Fruit fly (Drosophila melanogaster) whole organism, pupa: ENCODE data around the gene CG40198.

Source experiments
- CG10348 ChIP-seq: fragments of 200-800 bp; sonication (Bioruptor generic); IDR thresholded peaks from 2 replicates; pipeline ENCODE4 v1.3.6; 2022; ENCODE audit warnings: missing biosample characterization, missing genetic modification characterization
- CG12605 ChIP-seq: fragments of 200-800 bp; sonication (Bioruptor generic); IDR thresholded peaks from 2 replicates; pipeline ENCODE4 v1.3.6; 2022; ENCODE audit warnings: missing biosample characterization, missing genetic modification characterization
- CG14655 ChIP-seq: fragments of 200-800 bp; sonication (Bioruptor generic); optimal IDR thresholded peaks from 3 replicates; lab custom pipeline; 2017; ENCODE audit warnings: mild to moderate bottlenecking, missing biosample characterization, missing genetic modification reagents, missing genetic modification characterization
- CG15710 ChIP-seq: fragments of 200-800 bp; sonication (Bioruptor generic); optimal IDR thresholded peaks from 2 replicates; lab custom pipeline; 2018; ENCODE audit warnings: missing biosample characterization, mild to moderate bottlenecking, missing genetic modification characterization, moderate library complexity
- CG17806 ChIP-seq: fragments of 200-800 bp; sonication (Bioruptor generic); optimal IDR thresholded peaks from 2 replicates; lab custom pipeline; 2018; ENCODE audit warnings: missing biosample characterization, mild to moderate bottlenecking, missing genetic modification characterization, moderate library complexity
- CG32121 ChIP-seq: fragments of 200-800 bp; sonication (Bioruptor generic); IDR thresholded peaks from 2 replicates; pipeline ENCODE4 v1.3.6; 2022; ENCODE audit warnings: missing biosample characterization, missing genetic modification characterization
- CG34367 ChIP-seq: fragments of 200-800 bp; sonication (Bioruptor generic); optimal IDR thresholded peaks from 2 replicates; lab custom pipeline; 2018; ENCODE audit warnings: missing biosample characterization, mild to moderate bottlenecking, missing genetic modification characterization
- CG4496 ChIP-seq: fragments of 200-800 bp; sonication (Bioruptor generic); IDR thresholded peaks from 3 replicates; pipeline ENCODE4 v1.3.6; 2022; ENCODE audit warnings: missing biosample characterization, missing genetic modification characterization
- CG8159 ChIP-seq: fragments of 200-800 bp; sonication (Bioruptor generic); optimal IDR thresholded peaks from 3 replicates; lab custom pipeline; 2018; ENCODE audit warnings: missing biosample characterization, mild to moderate bottlenecking, missing genetic modification characterization, moderate library complexity
- CG8301 ChIP-seq: fragments of 200-800 bp; sonication (Bioruptor generic); optimal IDR thresholded peaks from 2 replicates; lab custom pipeline; 2018; ENCODE audit warnings: missing biosample characterization, mild to moderate bottlenecking, missing genetic modification characterization
- CG9948 ChIP-seq: fragments of 200-800 bp; sonication (Bioruptor generic); optimal IDR thresholded peaks from 2 replicates; lab custom pipeline; 2018; ENCODE audit warnings: missing biosample characterization, mild to moderate bottlenecking, missing genetic modification characterization, moderate library complexity
- D1 ChIP-seq: fragments of 200-800 bp; sonication (Bioruptor generic); optimal IDR thresholded peaks from 2 replicates; lab custom pipeline; 2018; ENCODE audit warnings: missing biosample characterization, mild to moderate bottlenecking, missing genetic modification characterization, moderate library complexity
- EcR ChIP-seq: fragments of 200-800 bp; sonication (Bioruptor generic); optimal IDR thresholded peaks from 3 replicates; lab custom pipeline; 2019; ENCODE audit warnings: missing biosample characterization, missing genetic modification characterization, mild to moderate bottlenecking, moderate library complexity, missing genetic modification reagents
- Ets98B ChIP-seq: fragments of 200-800 bp; sonication (Bioruptor generic); IDR thresholded peaks from 2 replicates; pipeline ENCODE4 v1.3.6; 2022; ENCODE audit warnings: missing biosample characterization, missing genetic modification characterization
- Pif1A ChIP-seq: fragments of 200-800 bp; sonication (Bioruptor generic); optimal IDR thresholded peaks from 3 replicates; lab custom pipeline; 2016; ENCODE audit warnings: missing biosample characterization, missing genetic modification characterization
- Pif1B ChIP-seq: fragments of 200-800 bp; sonication (Bioruptor generic); optimal IDR thresholded peaks from 3 replicates; lab custom pipeline; 2016; ENCODE audit warnings: missing biosample characterization, missing genetic modification characterization
- Snoo ChIP-seq: fragments of 200-800 bp; sonication (Bioruptor generic); optimal IDR thresholded peaks from 3 replicates; lab custom pipeline; 2017; ENCODE audit warnings: missing biosample characterization, mild to moderate bottlenecking, missing genetic modification characterization, inconsistent platforms
- fd96Ca ChIP-seq: fragments of 200-800 bp; sonication (Bioruptor generic); IDR thresholded peaks from 3 replicates; pipeline ENCODE4 v1.3.6; 2022; ENCODE audit warnings: missing biosample characterization, missing genetic modification characterization
- gl ChIP-seq: fragments of 200-800 bp; sonication (Bioruptor generic); optimal IDR thresholded peaks from 2 replicates; lab custom pipeline; 2018; ENCODE audit warnings: missing biosample characterization, mild to moderate bottlenecking, missing genetic modification characterization
- rn ChIP-seq: fragments of 200-800 bp; sonication (Bioruptor generic); IDR thresholded peaks from 2 replicates; pipeline ENCODE4 v1.3.6; 2022; ENCODE audit warnings: missing biosample characterization, missing genetic modification characterization

The CG40198 gene

DNA sequence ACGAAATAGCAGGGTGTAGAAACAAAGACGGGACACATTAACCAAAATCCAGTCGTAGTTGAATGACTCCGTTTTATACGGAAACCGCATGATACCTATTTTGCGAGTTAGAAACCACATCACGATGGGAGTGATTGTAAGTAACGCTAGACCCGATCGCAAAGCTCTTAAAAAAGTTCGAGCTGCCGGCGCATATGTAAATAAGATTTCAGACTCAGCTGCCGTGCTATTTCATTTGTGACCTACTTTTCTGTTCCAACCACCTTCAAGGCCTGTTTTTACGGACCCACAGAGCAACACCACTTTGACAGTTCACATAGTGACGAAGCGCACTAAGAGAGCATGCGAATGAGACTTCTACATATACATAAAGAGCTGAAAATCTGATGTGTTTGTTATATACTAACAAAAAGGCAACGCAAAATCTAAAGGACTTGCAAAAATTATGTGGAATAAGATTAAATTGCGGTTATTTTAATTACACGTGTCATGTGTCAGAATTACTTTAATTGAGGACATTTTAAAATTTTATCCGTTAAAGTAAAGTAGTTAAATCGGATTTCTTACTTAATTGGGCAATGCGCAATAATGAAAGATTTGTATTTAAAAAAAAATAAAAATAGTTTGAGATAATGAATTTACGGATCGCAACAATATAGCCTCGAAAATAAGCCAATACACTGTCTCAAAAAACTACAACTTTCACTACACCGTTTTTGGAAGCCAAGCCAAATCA is 16.9 kb upstream of the CG40198 start:
- TF ChIP-seq CG10348 (GFP tag; lab: Robert Waterston, UW), result no peak
- no peak for TF ChIP-seq CG34367
- no peak for TF ChIP-seq Pif1B (GFP tag; lab: Kevin White, UChicago)
- TF ChIP-seq Pif1A (GFP tag; lab: Kevin White, UChicago), result no peak
- TF ChIP-seq CG14655 (GFP tag; lab: Kevin White, UChicago), result no peak
- TF ChIP-seq D1, result no peak
- TF ChIP-seq EcR (GFP tag; lab: Kevin White, UChicago), result no peak
- no peak for TF ChIP-seq CG12605 (GFP tag; lab: Robert Waterston, UW)
- no peak for TF ChIP-seq CG17806 (tag; lab: Kevin White, UChicago)
- TF ChIP-seq Snoo (tag; lab: Kevin White, UChicago), result no peak
- no peak for TF ChIP-seq CG8159 (tag; lab: Kevin White, UChicago)
- TF ChIP-seq Ets98B, result no peak
- no peak for TF ChIP-seq CG9948 (tag; lab: Kevin White, UChicago)

DNA sequence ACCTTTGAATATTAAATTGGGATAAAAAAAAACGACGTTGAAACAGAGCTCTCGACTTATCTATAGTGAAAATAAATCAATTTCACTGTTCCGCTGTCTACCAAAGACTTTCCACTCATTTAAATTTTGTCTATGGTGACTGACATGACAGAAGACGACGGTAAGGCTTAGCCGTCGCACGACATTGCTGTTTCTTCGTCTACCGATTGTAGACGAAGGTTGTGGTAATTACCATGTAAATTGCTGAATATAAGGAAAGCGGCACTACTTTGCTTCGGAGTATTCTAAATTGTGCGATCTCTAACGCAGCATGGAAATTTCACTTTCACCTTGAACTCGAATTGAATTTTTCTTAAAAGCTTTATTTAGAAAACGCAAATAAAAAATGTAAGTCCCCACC is 14.7 kb upstream of the CG40198 start:
- TF ChIP-seq Pif1A (GFP tag; lab: Kevin White, UChicago) (no peak), D1 (no peak), Snoo (tag; lab: Kevin White, UChicago) (no peak), CG17806 (tag; lab: Kevin White, UChicago) (no peak), rn (no peak), CG34367 (no peak), CG15710 (tag; lab: Kevin White, UChicago) (no peak), CG4496 (GFP tag; lab: Robert Waterston, UW) (no peak), CG32121 (GFP tag; lab: Robert Waterston, UW) (no peak), CG10348 (GFP tag; lab: Robert Waterston, UW) (no peak), Ets98B (no peak), Pif1B (GFP tag; lab: Kevin White, UChicago) (no peak), EcR (GFP tag; lab: Kevin White, UChicago) (no peak), CG8159 (tag; lab: Kevin White, UChicago) (no peak), fd96Ca (GFP tag; lab: Robert Waterston, UW) (no peak), CG14655 (GFP tag; lab: Kevin White, UChicago) (no peak), gl (tag; lab: Kevin White, UChicago) (no peak), CG9948 (tag; lab: Kevin White, UChicago) (no peak), CG8301 (tag; lab: Kevin White, UChicago) (no peak)

DNA sequence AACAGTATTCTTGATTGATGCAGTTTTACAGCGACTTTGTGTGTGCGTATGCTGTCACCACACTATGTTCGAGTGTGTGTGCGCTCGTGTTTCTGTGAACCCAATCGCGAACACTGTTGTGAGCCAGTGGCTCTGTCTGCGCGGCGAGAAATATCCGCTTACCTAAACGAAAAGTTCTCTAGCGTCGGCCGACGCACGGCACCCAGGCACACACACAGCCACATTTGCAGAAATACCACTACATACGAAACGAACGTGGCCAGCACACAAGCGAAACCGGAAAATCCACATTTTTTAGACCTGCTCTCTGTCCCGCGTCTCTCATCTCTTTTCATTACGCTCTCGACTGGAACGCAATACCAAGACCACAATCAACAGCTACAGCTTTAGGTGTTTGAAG is 12.9 kb upstream of the CG40198 start:
- TF ChIP-seq Snoo (tag; lab: Kevin White, UChicago), result no peak
- no peak for TF ChIP-seq CG9948 (tag; lab: Kevin White, UChicago)
- 0 out of 2 replicates have a peak, but pooled peaks have one; percentile 11 for TF ChIP-seq CG12605 (GFP tag; lab: Robert Waterston, UW)
- TF ChIP-seq rn, result no peak
- TF ChIP-seq CG32121 (GFP tag; lab: Robert Waterston, UW), result no peak
- no peak for TF ChIP-seq gl (tag; lab: Kevin White, UChicago)
- TF ChIP-seq CG15710 (tag; lab: Kevin White, UChicago), result no peak
- TF ChIP-seq D1, result no peak
- TF ChIP-seq CG14655 (GFP tag; lab: Kevin White, UChicago), result no peak
- no peak for TF ChIP-seq Pif1A (GFP tag; lab: Kevin White, UChicago)
- 0 out of 2 replicates have a peak, but pooled peaks have one; percentile 20 for TF ChIP-seq Ets98B
- no peak for TF ChIP-seq CG4496 (GFP tag; lab: Robert Waterston, UW)
- no peak for TF ChIP-seq Pif1B (GFP tag; lab: Kevin White, UChicago)
- TF ChIP-seq fd96Ca (GFP tag; lab: Robert Waterston, UW), result no peak
- TF ChIP-seq EcR (GFP tag; lab: Kevin White, UChicago), result peak; percentile 1

DNA sequence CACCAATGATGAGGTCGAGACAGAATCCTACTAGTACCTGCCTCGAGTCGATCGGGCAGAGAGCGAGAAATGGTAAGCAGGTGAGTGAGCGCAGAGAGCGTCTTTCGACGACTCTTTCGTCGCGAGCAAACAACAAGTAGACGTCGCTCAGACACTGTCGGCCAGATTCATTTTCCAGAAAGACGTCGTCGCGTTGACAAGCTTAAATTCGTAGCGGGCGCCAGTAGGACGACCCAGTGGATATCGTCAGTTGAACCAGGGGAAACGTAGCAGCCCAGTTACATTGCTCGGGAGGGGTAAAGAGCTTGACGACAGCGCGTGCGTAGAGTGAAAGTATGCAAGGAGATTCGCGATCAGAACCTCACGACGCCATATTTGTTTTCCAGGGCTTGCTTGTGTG is 12.4 kb upstream of the CG40198 start, which contains the start of gene CG12581:
CG12581 (plus strand) TSS at position 163 of the 400 bp plus-strand sequence.
- TF ChIP-seq CG8159 (tag; lab: Kevin White, UChicago) (no peak), CG12605 (GFP tag; lab: Robert Waterston, UW) (peak; percentile 47), CG8301 (tag; lab: Kevin White, UChicago) (no peak), Snoo (tag; lab: Kevin White, UChicago) (peak; percentile 57)

DNA sequence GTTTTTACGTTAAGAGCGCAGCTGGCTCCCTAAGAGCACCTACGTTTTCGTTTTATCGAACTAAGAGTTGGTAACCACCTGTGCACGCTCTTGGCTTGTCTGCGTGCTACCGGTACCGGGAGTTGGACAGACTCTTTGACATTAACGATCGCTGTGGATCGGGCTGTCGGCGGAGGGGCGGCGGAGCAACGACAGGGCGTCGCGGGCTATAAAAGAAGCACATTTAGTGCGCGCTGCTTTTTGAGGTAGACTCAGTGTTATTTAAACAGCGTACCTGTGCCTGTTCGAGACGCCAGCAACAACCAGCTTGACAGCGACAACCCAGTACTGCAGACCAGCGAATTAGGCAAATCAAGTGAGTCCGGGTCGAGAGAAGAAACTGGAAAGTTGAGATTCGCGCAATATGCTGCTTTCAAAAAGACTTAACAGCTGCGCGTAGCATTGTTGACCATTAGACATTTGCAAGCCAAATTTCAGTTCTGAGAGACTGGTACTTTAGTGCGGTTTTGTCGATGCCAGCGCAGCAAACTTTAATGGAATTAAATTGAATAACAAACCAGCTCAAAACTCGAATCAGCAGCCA is 31.7 kb downstream of the CG40198 start:
- TF ChIP-seq Ets98B (peak; percentile 48), CG14655 (GFP tag; lab: Kevin White, UChicago) (peak; percentile 25), fd96Ca (GFP tag; lab: Robert Waterston, UW) (no peak; the same call in 2 of the 3 replicates), CG17806 (tag; lab: Kevin White, UChicago) (no peak), Snoo (tag; lab: Kevin White, UChicago) (peak; percentile 28), Pif1A (GFP tag; lab: Kevin White, UChicago) (peak; percentile 10), CG8159 (tag; lab: Kevin White, UChicago) (no peak), CG15710 (tag; lab: Kevin White, UChicago) (no peak)

DNA sequence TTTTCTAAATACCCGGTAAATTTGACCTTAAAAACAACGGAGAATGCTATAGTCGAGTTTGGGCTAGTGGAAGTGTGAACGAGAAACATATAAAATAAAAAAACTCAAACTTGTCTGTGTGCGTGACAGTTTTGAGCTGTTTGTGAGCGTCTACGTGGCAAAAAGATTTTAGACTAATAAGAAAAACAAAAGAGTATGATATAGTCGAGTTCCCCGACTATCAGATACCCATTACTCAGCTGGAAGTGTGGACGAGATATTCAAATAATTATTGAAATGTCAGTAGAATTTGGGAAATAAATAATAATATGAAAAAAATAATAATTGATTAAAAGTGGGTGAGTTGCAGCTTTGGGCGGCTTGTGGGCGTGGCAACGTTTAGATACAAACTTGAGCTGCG is 33.7 kb downstream of the CG40198 start:
- TF ChIP-seq CG17806 (tag; lab: Kevin White, UChicago) (no peak), CG12605 (GFP tag; lab: Robert Waterston, UW) (no peak), CG4496 (GFP tag; lab: Robert Waterston, UW) (no peak), gl (tag; lab: Kevin White, UChicago) (no peak), CG10348 (GFP tag; lab: Robert Waterston, UW) (no peak), CG15710 (tag; lab: Kevin White, UChicago) (no peak), D1 (no peak), CG34367 (no peak), CG8159 (tag; lab: Kevin White, UChicago) (no peak), Pif1A (GFP tag; lab: Kevin White, UChicago) (no peak), fd96Ca (GFP tag; lab: Robert Waterston, UW) (no peak)
